Worm (Caenorhabditis elegans): ENCODE results near the gene asp-9.
A peak's percentile ranks its signal among the peaks of the same experiment; 100 is the strongest.

The asp-9 gene

DNA sequence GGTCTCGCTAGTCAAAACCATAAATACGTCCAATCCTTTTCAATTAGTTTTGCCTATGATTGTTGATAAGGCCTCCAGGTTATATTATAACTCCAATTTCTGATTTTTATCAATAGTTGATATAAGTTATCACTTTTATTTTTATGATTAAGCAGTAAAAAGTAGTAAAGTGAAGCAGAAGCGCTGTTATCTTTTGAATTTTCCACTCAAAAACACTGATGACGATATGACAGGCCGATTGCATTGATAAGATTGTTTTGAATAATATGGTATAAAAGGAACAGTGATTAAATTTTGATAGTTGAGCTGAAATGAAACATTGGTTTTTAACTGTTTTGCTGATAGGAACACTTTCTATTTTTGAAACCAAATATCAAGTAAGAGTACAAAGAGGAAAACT, at the start of gene asp-9:
TSS of gene asp-9 (plus strand) at position 312 of the 400 bp plus-strand sequence.
- no peak for TF ChIP-seq F49E8.2 (tag; optimal IDR thresholded peaks at IDR 0.05; ENCODE audit: insufficient read depth)
- no peak for TF ChIP-seq akir-1 (GFP tag; optimal IDR thresholded peaks at IDR 0.05)
- TF ChIP-seq K12H6.12 (tag; optimal IDR thresholded peaks at IDR 0.05): no peak
- no peak for TF ChIP-seq ceh-58 (GFP tag; IDR thresholded peaks at IDR 0.05)
- TF ChIP-seq hrde-1 (tag; optimal IDR thresholded peaks at IDR 0.05; ENCODE audit: borderline replicate concordance): no peak
- no peak for TF ChIP-seq unc-130 (GFP tag; optimal IDR thresholded peaks at IDR 0.05)

DNA sequence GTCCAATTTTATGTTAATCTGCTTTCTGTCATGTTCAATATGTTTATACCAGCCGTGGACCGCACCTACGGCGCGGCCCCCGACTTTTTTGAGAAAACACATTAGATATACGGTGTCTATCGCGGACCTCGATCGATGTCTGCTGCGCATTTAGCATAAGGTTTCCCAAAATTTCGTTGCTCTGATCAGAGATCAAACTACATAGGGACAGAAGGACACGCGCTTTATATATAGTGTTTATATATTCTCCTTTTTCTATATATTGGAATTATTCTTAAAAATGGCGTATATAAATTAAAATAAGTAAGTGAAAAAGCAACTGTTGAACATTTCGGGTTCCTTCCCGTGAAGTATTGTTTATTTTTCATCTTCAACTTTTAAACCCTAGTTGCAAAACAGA, 45.4 kb upstream of the asp-9 start:
- TF ChIP-seq attf-6 (GFP tag; IDR thresholded peaks at IDR 0.05) (0 out of 2 replicates have a peak, but pooled peaks have one; percentile 11), hmg-1.2 (GFP tag; IDR thresholded peaks at IDR 0.05) (peak; percentile 59), snpc-1.1 (tag; optimal IDR thresholded peaks at IDR 0.05; ENCODE audit: insufficient read depth) (peak; percentile 79), snpc-4 (GFP tag; optimal IDR thresholded peaks at IDR 0.05) (peak; percentile 3), snpc-4 (tag; optimal IDR thresholded peaks at IDR 0.05) (peak; percentile 62 to 93 (median 81)), pbrm-1 (GFP tag; IDR thresholded peaks at IDR 0.05) (peak; percentile 81)

DNA sequence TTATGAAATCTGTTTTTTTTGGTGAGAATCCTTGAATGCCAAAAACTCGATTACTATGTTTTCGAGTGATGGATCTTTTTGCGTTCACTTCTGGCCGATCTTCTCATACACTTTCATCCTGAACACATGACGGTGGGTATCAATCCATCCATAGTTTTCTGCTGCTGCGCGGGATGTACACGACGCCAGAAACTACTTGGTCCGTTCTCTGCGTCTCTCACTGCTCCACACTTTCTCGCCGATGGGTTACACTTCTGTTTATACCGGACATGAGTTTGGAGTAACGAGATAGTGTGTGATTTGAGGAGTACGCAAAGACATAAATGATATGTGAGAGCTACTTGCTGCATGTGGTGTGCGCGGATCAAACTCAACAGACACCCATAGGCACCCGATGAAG, 45.0 kb upstream of the asp-9 start:
- peak; percentile 70 for TF ChIP-seq hmg-1.2 (GFP tag; IDR thresholded peaks at IDR 0.05)
- no peak for TF ChIP-seq egrh-3 (GFP tag; IDR thresholded peaks at IDR 0.05)

DNA sequence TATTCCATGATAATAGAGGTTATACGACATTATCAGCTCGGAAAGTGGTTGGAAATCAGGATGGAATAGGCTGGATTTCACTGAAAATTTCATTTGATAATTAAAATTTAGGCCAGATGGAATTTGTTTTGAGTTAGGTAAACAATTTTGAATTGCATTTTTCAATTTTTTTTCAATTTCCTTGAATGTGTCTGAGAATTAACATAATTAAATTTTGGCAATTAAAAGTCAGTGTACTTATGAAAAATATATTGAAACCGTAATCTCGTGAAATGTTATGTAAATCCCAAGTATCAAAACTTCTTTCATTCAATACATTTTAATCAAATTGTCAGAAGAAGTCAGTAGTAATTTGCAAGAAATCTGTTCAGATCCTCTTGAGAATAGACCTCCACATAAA, 39.7 kb upstream of the asp-9 start:
- TF ChIP-seq aptf-3 (GFP tag; IDR thresholded peaks at IDR 0.05) (no peak), ccch-3 (GFP tag; optimal IDR thresholded peaks at IDR 0.05) (no peak), ama-1 (optimal IDR thresholded peaks at IDR 0.05) (no peak), ama-1 (GFP tag; optimal IDR thresholded peaks at IDR 0.05) (no peak), B0336.3 (GFP tag; IDR thresholded peaks at IDR 0.05) (no peak), Y53G8AR.9 (GFP tag; conservative IDR thresholded peaks at IDR 0.05) (no peak), lin-40 (tag; optimal IDR thresholded peaks at IDR 0.05) (no peak), die-1 (tag; optimal IDR thresholded peaks at IDR 0.05) (no peak), F37B4.10 (GFP tag; IDR thresholded peaks at IDR 0.05) (no peak), Y56A3A.18 (GFP tag; IDR thresholded peaks at IDR 0.05) (no peak), rpc-1 (optimal IDR thresholded peaks at IDR 0.05) (no peak), rpc-1 (tag; optimal IDR thresholded peaks at IDR 0.05) (no peak), madf-3 (GFP tag; IDR thresholded peaks at IDR 0.05) (no peak), egl-18 (GFP tag; IDR thresholded peaks at IDR 0.05) (no peak), let-607 (tag; optimal IDR thresholded peaks at IDR 0.05) (no peak), F33H1.4 (GFP tag; IDR thresholded peaks at IDR 0.05) (no peak), ets-4 (GFP tag; optimal IDR thresholded peaks at IDR 0.05) (no peak), K12H6.12 (tag; optimal IDR thresholded peaks at IDR 0.05) (no peak), nhr-90 (tag; optimal IDR thresholded peaks at IDR 0.05) (no peak), cebp-2 (GFP tag; IDR thresholded peaks at IDR 0.05) (no peak), tbp1 (GFP tag; optimal IDR thresholded peaks at IDR 0.05) (no peak)

DNA sequence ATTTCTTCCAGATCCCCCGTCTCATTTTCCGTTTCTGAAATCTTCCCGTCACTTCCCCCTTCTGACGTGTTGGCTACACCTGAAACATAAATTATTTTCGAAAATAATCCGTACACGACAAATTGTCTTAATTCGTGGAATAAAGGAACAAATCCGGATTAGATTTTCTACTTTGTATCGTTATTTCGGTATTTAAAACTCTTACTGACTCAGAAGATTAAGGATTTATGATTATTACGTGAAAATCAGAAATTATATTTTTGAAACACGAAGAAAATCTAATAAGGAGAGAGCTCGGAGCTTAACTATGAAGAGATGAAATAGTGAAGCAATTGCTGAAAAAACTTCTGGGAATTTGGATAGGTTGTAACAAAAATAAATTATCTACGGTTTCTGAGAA, 36.3 kb upstream of the asp-9 start:
- TF ChIP-seq dox-1 (GFP tag; IDR thresholded peaks at IDR 0.05) (no peak), egl-18 (GFP tag; IDR thresholded peaks at IDR 0.05) (no peak), pha-4 (tag; optimal IDR thresholded peaks at IDR 0.05) (no peak), C06A6.2 (GFP tag; conservative IDR thresholded peaks at IDR 0.05) (no peak), pbrm-1 (GFP tag; IDR thresholded peaks at IDR 0.05) (no peak), madf-3 (GFP tag; IDR thresholded peaks at IDR 0.05) (no peak), ceh-58 (GFP tag; IDR thresholded peaks at IDR 0.05) (no peak), mcd-1 (GFP tag; IDR thresholded peaks at IDR 0.05) (no peak), nhr-179 (tag; optimal IDR thresholded peaks at IDR 0.05) (no peak), lin-40 (tag; optimal IDR thresholded peaks at IDR 0.05) (no peak), atf-7 (tag; optimal IDR thresholded peaks at IDR 0.05) (no peak), akir-1 (GFP tag; optimal IDR thresholded peaks at IDR 0.05) (no peak), B0035.1 (tag; optimal IDR thresholded peaks at IDR 0.05) (no peak), sptf-2 (GFP tag; optimal IDR thresholded peaks at IDR 0.05) (no peak), F39B2.1 (GFP tag; IDR thresholded peaks at IDR 0.05) (no peak)
